Fruit fly (Drosophila melanogaster): ENCODE results near the gene CG9257.

DNA sequence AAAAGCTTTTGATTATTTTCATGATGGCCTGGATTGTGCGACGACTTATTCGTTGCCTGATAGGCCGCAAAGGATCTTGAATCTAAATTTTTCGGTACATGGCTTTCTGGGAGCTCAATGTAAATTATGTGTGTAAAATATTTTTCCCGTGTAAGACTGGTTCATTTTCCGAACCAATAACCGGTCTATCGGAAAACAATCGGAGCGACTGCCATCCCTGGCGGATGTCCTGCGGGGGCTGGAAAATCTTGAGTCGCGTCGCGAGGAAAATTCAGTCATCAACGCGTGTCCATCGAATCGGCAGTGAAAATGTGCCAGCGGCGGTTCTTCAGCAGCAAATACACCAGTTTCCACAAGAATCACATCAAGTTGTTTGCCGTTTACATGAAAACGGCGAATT is 1.8 kb downstream of the CG9257 start, which contains the start of the genes CG46307 and Nhe2:
- TF ChIP-seq CG33557 (GFP tag; optimal IDR thresholded peaks at IDR 0.05) (no peak), Blimp-1 (GFP tag; optimal IDR thresholded peaks at IDR 0.05) (no peak), Hand (GFP tag; optimal IDR thresholded peaks at IDR 0.05) (no peak), CG6683 (GFP tag; optimal IDR thresholded peaks at IDR 0.05) (no peak), inv (GFP tag; IDR thresholded peaks at IDR 0.05; ENCODE audit: partially characterized antibody) (no peak), pfk (GFP tag; optimal IDR thresholded peaks at IDR 0.05) (no peak), H15 (GFP tag; IDR thresholded peaks at IDR 0.05) (no peak), CG11247 (GFP tag; IDR thresholded peaks at IDR 0.05) (no peak), CG6175 (GFP tag; IDR thresholded peaks at IDR 0.05) (no peak), CG17802 (tag; optimal IDR thresholded peaks at IDR 0.05) (no peak)

Measured in whole organism, embryonic.